Worm (Caenorhabditis elegans) whole organism, mixed stage, embryonic: ENCODE measurements around the gene gegf-1.

Source experiments
- ces-1 ChIP-seq: fragments of 150-350 bp; optimal IDR thresholded peaks from 2 replicates; lab custom pipeline; 2014; ENCODE audit warnings: missing biosample characterization, missing genetic modification reagents, missing genetic modification characterization
- drap-1 ChIP-seq: fragments of 200-800 bp; sonication (Bioruptor generic); optimal IDR thresholded peaks from 3 replicates; lab custom pipeline; 2018; ENCODE audit warnings: mild to moderate bottlenecking, missing genetic modification characterization, missing compliant biosample characterization
- elt-1 ChIP-seq: sonication (generic microtip); optimal IDR thresholded peaks from 2 replicates; lab custom pipeline; 2017; ENCODE audit warnings: missing genetic modification characterization, mild to moderate bottlenecking, missing compliant biosample characterization, antibody characterized with exemption, moderate library complexity, borderline replicate concordance; ENCODE audit not compliant: insufficient read depth
- lsy-2 ChIP-seq: fragments of 150-350 bp; optimal IDR thresholded peaks from 2 replicates; lab custom pipeline; 2014; ENCODE audit warnings: missing biosample characterization, missing genetic modification characterization
- mep-1 ChIP-seq: fragments of 150-350 bp; optimal IDR thresholded peaks from 2 replicates; lab custom pipeline; 2017; ENCODE audit warnings: missing biosample characterization, missing genetic modification reagents, missing genetic modification characterization, inconsistent platforms
- mls-2 ChIP-seq: sonication (generic microtip); optimal IDR thresholded peaks from 2 replicates; lab custom pipeline; 2016; ENCODE audit warnings: mild to moderate bottlenecking, missing genetic modification characterization, moderate library complexity, missing compliant biosample characterization
- nhr-2 ChIP-seq: fragments of 150-350 bp; optimal IDR thresholded peaks from 2 replicates; lab custom pipeline; 2014; ENCODE audit warnings: missing biosample characterization, missing genetic modification characterization
- nhr-237 ChIP-seq: fragments of 150-350 bp; optimal IDR thresholded peaks from 2 replicates; lab custom pipeline; 2014; ENCODE audit warnings: missing biosample characterization, missing genetic modification characterization
- nhr-28 ChIP-seq: fragments of 150-350 bp; optimal IDR thresholded peaks from 2 replicates; lab custom pipeline; 2014; ENCODE audit warnings: missing biosample characterization, missing genetic modification characterization
- pha-4 ChIP-seq: fragments of 150-350 bp; optimal IDR thresholded peaks from 2 replicates; lab custom pipeline; 2018; ENCODE audit warnings: missing biosample characterization, missing genetic modification reagents, missing genetic modification characterization
- sptf-1 ChIP-seq: sonication (generic microtip); optimal IDR thresholded peaks from 2 replicates; lab custom pipeline; 2017; ENCODE audit warnings: mild to moderate bottlenecking, missing genetic modification characterization, moderate library complexity, missing compliant biosample characterization
- tbx-8 ChIP-seq: fragments of 200-800 bp; sonication (Bioruptor generic); optimal IDR thresholded peaks from 2 replicates; lab custom pipeline; 2018; ENCODE audit warnings: mild to moderate bottlenecking, missing genetic modification characterization, moderate library complexity, missing compliant biosample characterization
- unc-62 ChIP-seq: fragments of 150-350 bp; optimal IDR thresholded peaks from 2 replicates; lab custom pipeline; 2014; ENCODE audit warnings: missing biosample characterization, missing genetic modification reagents, missing genetic modification characterization

DNA sequence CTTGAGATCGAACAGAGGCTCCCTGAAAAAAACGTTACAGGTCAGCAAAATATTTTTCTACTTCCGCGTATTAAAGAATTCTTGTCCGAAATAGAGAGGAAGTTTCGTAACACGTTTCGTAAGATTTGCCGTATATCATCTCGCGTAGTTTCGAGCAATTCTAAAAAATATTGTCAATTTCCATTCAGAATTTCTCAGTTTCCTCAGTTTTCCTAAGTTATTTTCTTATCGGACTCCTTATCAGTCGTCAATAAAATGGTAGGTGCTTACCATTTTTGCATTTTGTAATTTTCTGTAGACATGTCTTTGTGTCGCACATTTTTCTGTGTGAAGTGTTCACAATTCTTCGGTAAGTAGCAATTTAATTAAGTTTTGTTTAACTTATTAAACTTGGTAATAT, 2.2 kb upstream of the gegf-1 start, which contains the start of gene Y38C1AA.19:
- TF ChIP-seq sptf-1 (tag; lab: Kevin White, UChicago) = no peak
- TF ChIP-seq elt-1 = no peak
- TF ChIP-seq nhr-28 = no peak
- TF ChIP-seq nhr-237 (tag; lab: Kevin White, UChicago) = no peak
- no peak for TF ChIP-seq unc-62 (GFP tag; lab: Kevin White, UChicago)
- TF ChIP-seq tbx-8 = no peak
- TF ChIP-seq pha-4 (tag; lab: Kevin White, UChicago) = no peak
- no peak for TF ChIP-seq nhr-2
- no peak for TF ChIP-seq ces-1 (GFP tag; lab: Kevin White, UChicago)
- no peak for TF ChIP-seq mls-2 (tag; lab: Kevin White, UChicago)
- no peak for TF ChIP-seq drap-1
- TF ChIP-seq mep-1 = no peak
- no peak for TF ChIP-seq lsy-2 (tag; lab: Kevin White, UChicago)
